Fruit fly (Drosophila melanogaster): ENCODE results near the gene Ir10a.
A peak's percentile ranks its signal among the peaks of the same experiment; 100 is the strongest.

Ir10a gene

DNA sequence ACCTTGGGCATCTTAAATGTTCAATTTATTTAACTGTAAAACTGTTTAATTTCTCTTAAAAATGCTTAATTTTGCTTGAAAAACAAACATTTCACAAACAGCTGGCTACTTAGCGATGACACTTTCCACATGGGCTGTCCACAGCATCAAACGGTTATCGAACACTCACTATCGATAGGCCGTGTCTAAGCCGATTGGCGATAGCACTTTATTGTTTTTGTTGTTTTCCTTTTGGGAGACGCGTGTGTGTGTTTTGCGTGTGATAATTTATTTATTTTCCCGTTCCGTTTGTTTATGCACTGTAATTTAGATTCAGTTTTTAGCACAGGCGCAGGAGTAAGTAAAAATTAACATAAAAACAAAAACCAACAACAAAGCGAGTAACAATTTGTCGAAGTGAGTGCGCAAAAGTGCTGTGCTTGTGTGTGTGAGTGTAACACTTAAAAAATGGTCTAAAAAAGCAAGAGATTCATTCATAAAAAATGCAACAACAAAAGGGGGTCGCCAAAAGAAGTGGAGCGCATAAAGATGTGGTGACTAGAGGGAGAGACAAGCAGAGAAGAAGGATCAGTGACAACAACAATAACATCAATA, 14.3 kb upstream of the Ir10a start, which contains the start of gene Gapvd1 (continued):
- TF ChIP-seq dan (GFP tag; IDR thresholded peaks at IDR 0.05): no peak
- no peak for TF ChIP-seq CG10979 (tag; optimal IDR thresholded peaks at IDR 0.05)
- no peak for TF ChIP-seq gsb (GFP tag; IDR thresholded peaks at IDR 0.05)
- TF ChIP-seq chinmo (GFP tag; IDR thresholded peaks at IDR 0.05; ENCODE audit: partially characterized antibody): peak; percentile 77; the same call in 2 of the 4 replicates
- peak; percentile 53 for TF ChIP-seq stwl (tag; optimal IDR thresholded peaks at IDR 0.05)
- TF ChIP-seq zfh1 (GFP tag; IDR thresholded peaks at IDR 0.05): peak; percentile 61; the same call in 2 of the 3 replicates
- TF ChIP-seq klu (GFP tag; IDR thresholded peaks at IDR 0.05): no peak
- TF ChIP-seq Sin3A (optimal IDR thresholded peaks at IDR 0.05): peak; percentile 37
- TF ChIP-seq CG3407 (GFP tag; optimal IDR thresholded peaks at IDR 0.05): no peak
- no peak for TF ChIP-seq CG8290 (GFP tag; optimal IDR thresholded peaks at IDR 0.05)
- peak in 1 of 2 experiments; percentile 46 for TF ChIP-seq CG8290 (tag; optimal IDR thresholded peaks at IDR 0.05)
- no peak for TF ChIP-seq Dip3 (GFP tag; optimal IDR thresholded peaks at IDR 0.05)
- TF ChIP-seq CG7786 (GFP tag; optimal IDR thresholded peaks at IDR 0.05): no peak
- TF ChIP-seq sug (tag; optimal IDR thresholded peaks at IDR 0.05): peak; percentile 3
- no peak for TF ChIP-seq ab (GFP tag; optimal IDR thresholded peaks at IDR 0.05)
- TF ChIP-seq GATAe (GFP tag; conservative IDR thresholded peaks at IDR 0.05): no peak
- TF ChIP-seq CG4617 (GFP tag; optimal IDR thresholded peaks at IDR 0.05; ENCODE audit: borderline replicate concordance): peak; percentile 60
- peak; percentile 86 for TF ChIP-seq CG7963 (GFP tag; IDR thresholded peaks at IDR 0.05; ENCODE audit: partially characterized antibody)
- TF ChIP-seq Dad (GFP tag; optimal IDR thresholded peaks at IDR 0.05): no peak
- TF ChIP-seq tx (GFP tag; optimal IDR thresholded peaks at IDR 0.05): no peak
- TF ChIP-seq CG14710 (tag; optimal IDR thresholded peaks at IDR 0.05): peak; percentile 49
- no peak for TF ChIP-seq aop (GFP tag; IDR thresholded peaks at IDR 0.05)
- no peak for TF ChIP-seq CG16863 (GFP tag; optimal IDR thresholded peaks at IDR 0.05)
- TF ChIP-seq amos (GFP tag; IDR thresholded peaks at IDR 0.05; ENCODE audit: partially characterized antibody): peak; percentile 90
- TF ChIP-seq ems (GFP tag; optimal IDR thresholded peaks at IDR 0.05): peak; percentile 3
- TF ChIP-seq CG17361 (GFP tag; IDR thresholded peaks at IDR 0.05): no peak
- TF ChIP-seq Aef1 (GFP tag; IDR thresholded peaks at IDR 0.05): peak; percentile 62; the same call in 2 of the 3 replicates
- no peak for TF ChIP-seq Ravus (GFP tag; IDR thresholded peaks at IDR 0.05)
- peak; percentile 49 for TF ChIP-seq CG2120 (GFP tag; optimal IDR thresholded peaks at IDR 0.05)
- peak; percentile 7 for TF ChIP-seq CG2678 (tag; optimal IDR thresholded peaks at IDR 0.05)
- TF ChIP-seq Tbp (GFP tag; optimal IDR thresholded peaks at IDR 0.05): no peak
- TF ChIP-seq fu2 (GFP tag; optimal IDR thresholded peaks at IDR 0.05): no peak
- peak; percentile 31; the same call in 1 of the 3 replicates for TF ChIP-seq CG11456 (GFP tag; IDR thresholded peaks at IDR 0.05)
- TF ChIP-seq CG15479 (GFP tag; optimal IDR thresholded peaks at IDR 0.05): peak; percentile 49
- TF ChIP-seq ERR (GFP tag; optimal IDR thresholded peaks at IDR 0.05): no peak
- no peak for TF ChIP-seq CG10654 (GFP tag; optimal IDR thresholded peaks at IDR 0.05)
- peak; percentile 93 for TF ChIP-seq CG4360 (GFP tag; IDR thresholded peaks at IDR 0.05)
- TF ChIP-seq nom (GFP tag; optimal IDR thresholded peaks at IDR 0.05): no peak
- no peak for TF ChIP-seq usp (GFP tag; optimal IDR thresholded peaks at IDR 0.05)
- TF ChIP-seq tgo (GFP tag; IDR thresholded peaks at IDR 0.05): 0 out of 3 replicates have a peak, but pooled peaks have one; percentile 14
- TF ChIP-seq CG43689 (GFP tag; IDR thresholded peaks at IDR 0.05): no peak
- no peak for TF ChIP-seq CG9817 (tag; optimal IDR thresholded peaks at IDR 0.05)
- TF ChIP-seq CG8359 (GFP tag; optimal IDR thresholded peaks at IDR 0.05; ENCODE audit: borderline replicate concordance): no peak
- TF ChIP-seq Sry-β (GFP tag; optimal IDR thresholded peaks at IDR 0.05): no peak
- TF ChIP-seq CG32772 (GFP tag; IDR thresholded peaks at IDR 0.05): no peak
- no peak for TF ChIP-seq CG12219 (GFP tag; optimal IDR thresholded peaks at IDR 0.05)
- 0 out of 2 replicates have a peak, but pooled peaks have one; percentile 11 for TF ChIP-seq Ada2b (GFP tag; IDR thresholded peaks at IDR 0.05)
- TF ChIP-seq Deaf1 (tag; optimal IDR thresholded peaks at IDR 0.05): peak; percentile 17
- TF ChIP-seq H2.0 (GFP tag; IDR thresholded peaks at IDR 0.05): no peak
- TF ChIP-seq pum (GFP tag; optimal IDR thresholded peaks at IDR 0.05): no peak
- TF ChIP-seq vvl (GFP tag; IDR thresholded peaks at IDR 0.05): peak; percentile 33; the same call in 1 of the 2 replicates
- no peak for TF ChIP-seq CG12104 (GFP tag; optimal IDR thresholded peaks at IDR 0.05)
